Worm (Caenorhabditis elegans): ENCODE data around the gene clec-32.

The clec-32 gene

ce11 chrV:16852002-16852401, 9.6 kb downstream of the clec-32 start, which contains the start of gene clec-37:
clec-37 (minus strand) TSS chrV:16852102.
- TF ChIP-seq ama-1 (optimal IDR thresholded peaks at IDR 0.05) (no peak), aly-1 (tag; optimal IDR thresholded peaks at IDR 0.05) (no peak), B0310.2 (tag; optimal IDR thresholded peaks at IDR 0.05) (no peak), scrt-1 (GFP tag; IDR thresholded peaks at IDR 0.05) (no peak), hmg-4 (GFP tag; optimal IDR thresholded peaks at IDR 0.05) (no peak), ets-7 (tag; optimal IDR thresholded peaks at IDR 0.05) (no peak), pes-1 (GFP tag; IDR thresholded peaks at IDR 0.05) (no peak), sea-1 (GFP tag; conservative IDR thresholded peaks at IDR 0.05) (no peak), ceh-36 (tag; optimal IDR thresholded peaks at IDR 0.05) (no peak), F13C5.2 (tag; optimal IDR thresholded peaks at IDR 0.05) (no peak), flt-1 (GFP tag; IDR thresholded peaks at IDR 0.05) (no peak), ceh-13 (GFP tag; optimal IDR thresholded peaks at IDR 0.05) (no peak), tra-4 (tag; optimal IDR thresholded peaks at IDR 0.05) (no peak), tbx-37 (GFP tag; conservative IDR thresholded peaks at IDR 0.05) (no peak), tbx-11 (GFP tag; IDR thresholded peaks at IDR 0.05) (no peak)

DNA sequence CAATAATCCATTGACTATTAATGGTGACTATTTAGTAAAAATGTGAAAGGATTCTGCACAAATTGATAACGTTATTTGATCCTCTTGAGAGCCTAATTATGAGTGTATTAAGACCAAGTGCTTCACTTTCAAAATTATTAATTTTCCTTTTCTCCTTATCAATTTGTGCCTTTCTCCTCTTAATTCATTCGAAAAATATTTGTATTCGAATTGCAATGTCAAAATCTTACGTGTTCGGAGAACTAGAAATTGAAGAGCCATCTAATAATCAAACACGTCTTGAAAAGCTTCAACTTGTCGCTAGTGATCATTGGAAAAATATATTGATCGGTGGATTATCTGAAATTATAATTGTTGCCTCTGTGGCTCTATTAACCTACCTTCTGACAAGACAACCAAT, 13.1 kb downstream of the clec-32 start, which contains the start of the genes clec-36 and clec-26:
clec-36 (minus strand) TSS at position 101 of the 400 bp plus-strand sequence.
clec-26 (plus strand) TSS at position 114 of the 400 bp plus-strand sequence.
- TF ChIP-seq hnd-1 (tag; optimal IDR thresholded peaks at IDR 0.05) (no peak), hmbx-1 (tag; optimal IDR thresholded peaks at IDR 0.05) (no peak), ceh-36 (tag; optimal IDR thresholded peaks at IDR 0.05) (no peak), ceh-13 (GFP tag; optimal IDR thresholded peaks at IDR 0.05) (no peak), tbx-11 (GFP tag; IDR thresholded peaks at IDR 0.05) (no peak), ets-7 (tag; optimal IDR thresholded peaks at IDR 0.05) (no peak), B0310.2 (tag; optimal IDR thresholded peaks at IDR 0.05) (no peak), scrt-1 (GFP tag; IDR thresholded peaks at IDR 0.05) (no peak), F13C5.2 (tag; optimal IDR thresholded peaks at IDR 0.05) (no peak), pes-1 (GFP tag; IDR thresholded peaks at IDR 0.05) (no peak)

DNA sequence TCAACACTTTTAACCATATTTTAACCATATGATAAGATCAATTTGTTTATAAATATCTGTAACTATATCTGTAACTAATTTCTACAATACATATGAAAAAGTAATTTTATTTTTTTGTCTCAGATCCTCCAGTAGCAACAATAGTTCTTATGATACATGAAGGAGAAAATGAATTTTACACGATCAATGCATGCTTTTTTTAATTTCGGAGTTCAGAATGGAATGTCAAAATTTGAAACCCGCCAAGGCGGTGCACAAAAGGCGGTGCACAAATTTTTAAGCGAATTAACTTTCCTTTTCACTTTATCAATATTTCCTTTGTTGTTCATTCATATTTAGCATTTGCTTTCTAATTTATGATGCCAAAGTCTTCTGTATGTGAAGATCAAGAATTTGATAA, 18.7 kb downstream of the clec-32 start, which contains the start of gene clec-25:
clec-25 (plus strand) TSS at position 301 of the 400 bp plus-strand sequence.
- no peak for TF ChIP-seq hmg-4 (GFP tag; optimal IDR thresholded peaks at IDR 0.05)
- no peak for TF ChIP-seq scrt-1 (GFP tag; IDR thresholded peaks at IDR 0.05)
- no peak for TF ChIP-seq sea-1 (GFP tag; conservative IDR thresholded peaks at IDR 0.05)
- TF ChIP-seq ceh-36 (tag; optimal IDR thresholded peaks at IDR 0.05) = no peak
- no peak for TF ChIP-seq aly-1 (tag; optimal IDR thresholded peaks at IDR 0.05)
- no peak for TF ChIP-seq F13C5.2 (tag; optimal IDR thresholded peaks at IDR 0.05)
- no peak for TF ChIP-seq tbx-11 (GFP tag; IDR thresholded peaks at IDR 0.05)

- TF ChIP-seq tbx-37 (GFP tag; conservative IDR thresholded peaks at IDR 0.05) (no peak), ets-7 (tag; optimal IDR thresholded peaks at IDR 0.05) (no peak), B0310.2 (tag; optimal IDR thresholded peaks at IDR 0.05) (no peak), ceh-13 (GFP tag; optimal IDR thresholded peaks at IDR 0.05) (no peak), ama-1 (optimal IDR thresholded peaks at IDR 0.05) (no peak), scrt-1 (GFP tag; IDR thresholded peaks at IDR 0.05) (no peak), tbx-11 (GFP tag; IDR thresholded peaks at IDR 0.05) (no peak), pes-1 (GFP tag; IDR thresholded peaks at IDR 0.05) (no peak), tra-4 (tag; optimal IDR thresholded peaks at IDR 0.05) (no peak), ceh-36 (tag; optimal IDR thresholded peaks at IDR 0.05) (no peak), aly-1 (tag; optimal IDR thresholded peaks at IDR 0.05) (no peak), F13C5.2 (tag; optimal IDR thresholded peaks at IDR 0.05) (no peak), sea-1 (GFP tag; conservative IDR thresholded peaks at IDR 0.05) (no peak), hnd-1 (tag; optimal IDR thresholded peaks at IDR 0.05) (no peak)
These were observed 20.7 kb downstream of the clec-32 start, which contains the start of gene clec-40 for ce11 chrV:16840961-16841360. clec-40 (minus strand) TSS chrV:16841061.

- TF ChIP-seq tbx-37 (GFP tag; conservative IDR thresholded peaks at IDR 0.05) (no peak), flt-1 (GFP tag; IDR thresholded peaks at IDR 0.05) (no peak)
These were observed 21.3 kb downstream of the clec-32 start for ce11 chrV:16840283-16840682.

- TF ChIP-seq ama-1 (optimal IDR thresholded peaks at IDR 0.05) (no peak), ets-7 (tag; optimal IDR thresholded peaks at IDR 0.05) (no peak), tra-4 (tag; optimal IDR thresholded peaks at IDR 0.05) (no peak), F13C5.2 (tag; optimal IDR thresholded peaks at IDR 0.05) (no peak), ceh-13 (GFP tag; optimal IDR thresholded peaks at IDR 0.05) (no peak), pes-1 (GFP tag; IDR thresholded peaks at IDR 0.05) (no peak), scrt-1 (GFP tag; IDR thresholded peaks at IDR 0.05) (no peak), ceh-36 (tag; optimal IDR thresholded peaks at IDR 0.05) (no peak), flt-1 (GFP tag; IDR thresholded peaks at IDR 0.05) (no peak), B0310.2 (tag; optimal IDR thresholded peaks at IDR 0.05) (no peak), sea-1 (GFP tag; conservative IDR thresholded peaks at IDR 0.05) (no peak), hmg-4 (GFP tag; optimal IDR thresholded peaks at IDR 0.05) (no peak)
These were observed 23.2 kb downstream of the clec-32 start for ce11 chrV:16838435-16838834.

ce11 chrV:16836100-16836499, 25.5 kb downstream of the clec-32 start:
- TF ChIP-seq ama-1 (optimal IDR thresholded peaks at IDR 0.05) = no peak

ce11 chrV:16834989-16835388, 26.6 kb downstream of the clec-32 start, which contains the start of gene tni-3:
tni-3 (minus strand) TSS chrV:16835128.
- TF ChIP-seq B0310.2 (tag; optimal IDR thresholded peaks at IDR 0.05) (no peak), flt-1 (GFP tag; IDR thresholded peaks at IDR 0.05) (no peak), sea-1 (GFP tag; conservative IDR thresholded peaks at IDR 0.05) (no peak), tra-4 (tag; optimal IDR thresholded peaks at IDR 0.05) (no peak), hmg-4 (GFP tag; optimal IDR thresholded peaks at IDR 0.05) (no peak), hmbx-1 (tag; optimal IDR thresholded peaks at IDR 0.05) (no peak), ama-1 (optimal IDR thresholded peaks at IDR 0.05) (no peak), aly-1 (tag; optimal IDR thresholded peaks at IDR 0.05) (no peak), hnd-1 (tag; optimal IDR thresholded peaks at IDR 0.05) (no peak), ceh-36 (tag; optimal IDR thresholded peaks at IDR 0.05) (no peak), tbx-37 (GFP tag; conservative IDR thresholded peaks at IDR 0.05) (no peak), F13C5.2 (tag; optimal IDR thresholded peaks at IDR 0.05) (no peak), pes-1 (GFP tag; IDR thresholded peaks at IDR 0.05) (no peak), scrt-1 (GFP tag; IDR thresholded peaks at IDR 0.05) (no peak)
